Fruit fly (Drosophila melanogaster) whole organism, wandering third instar larva: ENCODE measurements around the gene CG43347.

Experiments used
- Abd-B ChIP-seq: fragments of >200 bp; optimal IDR thresholded peaks from 2 replicates; lab custom pipeline; 2017; ENCODE audit warnings: missing biosample characterization, missing genetic modification characterization
- CG32264 ChIP-seq: fragments of 200-800 bp; sonication (Bioruptor generic); optimal IDR thresholded peaks from 2 replicates; lab custom pipeline; 2016; ENCODE audit warnings: missing biosample characterization, missing genetic modification characterization
- Hr83 ChIP-seq: fragments of 200-300 bp; sonication (Bioruptor generic); optimal IDR thresholded peaks from 2 replicates; lab custom pipeline; 2016; ENCODE audit warnings: missing biosample characterization, mild to moderate bottlenecking, missing genetic modification characterization, moderate library complexity; ENCODE audit not compliant: poor library complexity, severe bottlenecking
- Mio ChIP-seq: sonication (Bioruptor generic); optimal IDR thresholded peaks from 2 replicates; lab custom pipeline; 2016; ENCODE audit warnings: missing biosample characterization, missing genetic modification characterization
- Myc ChIP-seq: fragments of >200 bp; optimal IDR thresholded peaks from 2 replicates; lab custom pipeline; 2017
- Vsx2 ChIP-seq: fragments of 200-300, 225-300 bp; sonication (Bioruptor generic); optimal IDR thresholded peaks from 2 replicates; lab custom pipeline; 2018; ENCODE audit warnings: missing biosample characterization, missing genetic modification characterization; ENCODE audit not compliant: partially characterized antibody
- dmrt93B ChIP-seq: fragments of 200-800 bp; sonication (Bioruptor generic); optimal IDR thresholded peaks from 2 replicates; lab custom pipeline; 2018; ENCODE audit warnings: missing biosample characterization, mild to moderate bottlenecking, missing genetic modification characterization
- h ChIP-seq: fragments of 200-800 bp; sonication (Bioruptor generic); optimal IDR thresholded peaks from 3 replicates; lab custom pipeline; 2016; ENCODE audit warnings: missing biosample characterization, mild to moderate bottlenecking, missing genetic modification characterization
- psq ChIP-seq: fragments of 200-800 bp; sonication (Bioruptor generic); optimal IDR thresholded peaks from 3 replicates; lab custom pipeline; 2017; ENCODE audit warnings: missing biosample characterization, mild to moderate bottlenecking, missing genetic modification characterization, moderate library complexity
- sv ChIP-seq: fragments of 200-800 bp; sonication (Bioruptor generic); optimal IDR thresholded peaks from 3 replicates; lab custom pipeline; 2016; ENCODE audit warnings: missing biosample characterization, missing genetic modification characterization

DNA sequence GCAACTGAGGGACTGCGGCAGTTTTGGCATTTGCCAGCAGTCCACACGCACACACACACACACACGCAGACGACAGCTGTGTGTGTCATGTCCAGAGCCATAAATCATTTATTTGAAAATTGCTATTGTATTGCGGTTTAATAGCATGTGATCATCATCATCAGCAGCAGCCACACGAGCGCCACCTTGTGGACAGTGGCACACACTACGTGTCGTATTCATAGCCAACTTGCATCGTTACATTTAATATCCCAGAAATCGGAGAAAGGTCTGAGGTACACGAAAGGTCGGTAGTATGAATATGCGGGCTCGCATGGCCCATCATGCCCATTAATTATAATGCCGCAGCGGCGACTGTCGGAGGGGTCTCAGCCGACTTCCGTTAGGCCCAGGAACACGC lies 36.2 kb upstream of the CG43347 start:
- TF ChIP-seq dmrt93B (GFP tag; lab: Kevin White, UChicago) (no peak), Vsx2 (GFP tag; lab: Kevin White, UChicago) (no peak), sv (GFP tag; lab: Kevin White, UChicago) (no peak), Abd-B (GFP tag; lab: Kevin White, UChicago) (no peak), CG32264 (GFP tag; lab: Kevin White, UChicago) (no peak), Hr83 (no peak), Myc (lab: Kevin White, UChicago) (no peak), h (GFP tag; lab: Kevin White, UChicago) (no peak), Mio (GFP tag; lab: Kevin White, UChicago) (no peak), psq (GFP tag; lab: Kevin White, UChicago) (no peak)
